Fruit fly (Drosophila melanogaster): ENCODE results near the gene PIG-H.

PIG-H gene

DNA sequence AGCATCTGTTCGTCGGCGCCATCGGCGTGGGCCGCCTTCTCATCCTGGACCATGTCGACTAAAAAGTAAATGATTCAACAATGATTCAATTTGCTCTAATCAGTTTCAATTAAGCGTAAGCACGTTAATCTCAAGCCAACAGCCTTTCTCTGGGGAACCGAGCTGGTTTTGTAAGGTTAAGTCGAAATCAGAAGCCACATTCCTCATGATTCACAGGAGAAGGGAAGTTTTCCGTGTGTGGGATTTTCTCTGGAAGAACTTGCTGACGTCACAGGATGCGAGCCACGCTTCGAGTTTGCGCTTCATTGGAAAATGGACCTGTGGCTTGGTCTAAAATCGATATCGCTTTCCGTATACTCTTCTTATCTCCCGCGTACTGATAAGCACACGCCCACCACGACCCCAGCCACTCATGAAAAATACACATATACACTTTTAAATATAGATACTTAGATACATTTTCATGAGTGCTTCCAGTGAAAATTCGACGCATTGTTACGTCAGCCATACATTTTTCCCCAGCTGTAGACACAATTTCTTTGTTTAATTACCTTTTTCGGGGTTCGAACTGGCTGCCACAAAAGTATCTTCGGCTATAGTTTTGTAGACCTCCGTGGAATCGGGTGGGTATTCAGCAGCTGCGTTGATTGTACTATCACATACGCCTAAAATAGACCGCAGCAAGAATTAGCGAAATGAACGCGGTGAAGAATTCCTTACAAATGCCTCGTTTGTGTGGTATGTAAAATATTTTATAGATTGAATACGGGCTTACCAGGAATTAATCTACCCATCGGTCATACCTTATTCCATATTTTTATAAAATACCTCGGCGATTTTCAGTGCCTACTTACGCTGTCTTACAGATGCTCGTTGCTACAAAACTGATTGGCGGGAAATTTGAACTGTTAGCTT, 22.4 kb upstream of the PIG-H start (continued):
- TF ChIP-seq gcm2 (GFP tag; optimal IDR thresholded peaks at IDR 0.05), result peak; percentile 1
- TF ChIP-seq fd96Cb (tag; optimal IDR thresholded peaks at IDR 0.05), result no peak
- peak; percentile 41 for TF ChIP-seq mirr (GFP tag; optimal IDR thresholded peaks at IDR 0.05)
- peak; percentile 80 for TF ChIP-seq trem (tag; optimal IDR thresholded peaks at IDR 0.05)
- TF ChIP-seq CG31365 (tag; optimal IDR thresholded peaks at IDR 0.05), result no peak
- TF ChIP-seq abd-A (tag; optimal IDR thresholded peaks at IDR 0.05), result peak; percentile 89
- peak; percentile 29 for TF ChIP-seq Abd-B (GFP tag; optimal IDR thresholded peaks at IDR 0.05)
- peak; percentile 5 for TF ChIP-seq CG10979 (tag; optimal IDR thresholded peaks at IDR 0.05)
- peak; percentile 58; the same call in 1 of the 2 replicates for TF ChIP-seq CG32767 (GFP tag; IDR thresholded peaks at IDR 0.05)
- no peak for TF ChIP-seq stc (GFP tag; IDR thresholded peaks at IDR 0.05)
- no peak for TF ChIP-seq H2.0 (GFP tag; IDR thresholded peaks at IDR 0.05)
- no peak for TF ChIP-seq lbe (GFP tag; optimal IDR thresholded peaks at IDR 0.05)
- TF ChIP-seq CG2120 (GFP tag; optimal IDR thresholded peaks at IDR 0.05), result peak; percentile 16
- TF ChIP-seq tx (GFP tag; optimal IDR thresholded peaks at IDR 0.05), result peak; percentile 42
- TF ChIP-seq Dp (GFP tag; optimal IDR thresholded peaks at IDR 0.05), result peak; percentile 100
- peak; percentile 52 for TF ChIP-seq Dek (tag; optimal IDR thresholded peaks at IDR 0.05)
- TF ChIP-seq Xbp1 (GFP tag; optimal IDR thresholded peaks at IDR 0.05), result no peak
- TF ChIP-seq CG2202 (tag; optimal IDR thresholded peaks at IDR 0.05), result peak; percentile 28
- TF ChIP-seq CG8944 (GFP tag; optimal IDR thresholded peaks at IDR 0.05), result no peak
- TF ChIP-seq NC2β (GFP tag; optimal IDR thresholded peaks at IDR 0.05), result peak; percentile 34
- no peak for TF ChIP-seq CG31224 (GFP tag; IDR thresholded peaks at IDR 0.05)
- peak; percentile 16 for TF ChIP-seq jumu (GFP tag; optimal IDR thresholded peaks at IDR 0.05)
- TF ChIP-seq Deaf1 (tag; optimal IDR thresholded peaks at IDR 0.05), result peak; percentile 50
- TF ChIP-seq sug (tag; optimal IDR thresholded peaks at IDR 0.05), result peak; percentile 62
- peak; percentile 71 for TF ChIP-seq CG3995 (GFP tag; optimal IDR thresholded peaks at IDR 0.05)
- peak; percentile 46; the same call in 1 of the 3 replicates for TF ChIP-seq knrl (GFP tag; IDR thresholded peaks at IDR 0.05; ENCODE audit: partially characterized antibody)
- peak; percentile 28; the same call in 1 of the 2 replicates for TF ChIP-seq Bgb (GFP tag; IDR thresholded peaks at IDR 0.05; ENCODE audit: partially characterized antibody)
- peak; percentile 39 for TF ChIP-seq CG17186 (GFP tag; optimal IDR thresholded peaks at IDR 0.05)
- peak; percentile 55 for TF ChIP-seq BEAF-32 (GFP tag; optimal IDR thresholded peaks at IDR 0.05)
- peak; percentile 36; the same call in 1 of the 3 replicates for TF ChIP-seq CG17361 (GFP tag; IDR thresholded peaks at IDR 0.05)
- peak; percentile 87 for TF ChIP-seq HmgZ (tag; optimal IDR thresholded peaks at IDR 0.05)
- TF ChIP-seq sd (tag; optimal IDR thresholded peaks at IDR 0.05), result peak; percentile 99
- peak; percentile 91 for TF ChIP-seq bigmax (GFP tag; optimal IDR thresholded peaks at IDR 0.05)
- TF ChIP-seq CG1603 (tag; optimal IDR thresholded peaks at IDR 0.05), result peak; percentile 90
- no peak for TF ChIP-seq dimm (GFP tag; IDR thresholded peaks at IDR 0.05)
- TF ChIP-seq CG2875 (GFP tag; optimal IDR thresholded peaks at IDR 0.05), result peak; percentile 36
- TF ChIP-seq MBD-R2 (GFP tag; IDR thresholded peaks at IDR 0.05), result peak; percentile 35; the same call in 1 of the 2 replicates
- TF ChIP-seq stwl (tag; optimal IDR thresholded peaks at IDR 0.05), result peak; percentile 71
- peak; percentile 21; the same call in 1 of the 3 replicates for TF ChIP-seq row (GFP tag; IDR thresholded peaks at IDR 0.05)
- peak; percentile 74 for TF ChIP-seq gro (GFP tag; optimal IDR thresholded peaks at IDR 0.05)
- peak; percentile 2 for TF ChIP-seq Side (GFP tag; optimal IDR thresholded peaks at IDR 0.05)
- peak; percentile 64 for TF ChIP-seq Fer1 (GFP tag; optimal IDR thresholded peaks at IDR 0.05)
- peak in 1 of 2 experiments; percentile 17 for TF ChIP-seq chif (GFP tag; optimal IDR thresholded peaks at IDR 0.05)
- peak; percentile 33 for TF ChIP-seq dm (GFP tag; optimal IDR thresholded peaks at IDR 0.05)
- TF ChIP-seq CG14710 (tag; optimal IDR thresholded peaks at IDR 0.05), result peak; percentile 52
- TF ChIP-seq phol (tag; optimal IDR thresholded peaks at IDR 0.05), result peak; percentile 52
- TF ChIP-seq CG1602 (GFP tag; optimal IDR thresholded peaks at IDR 0.05), result no peak
- peak; percentile 54 for TF ChIP-seq CG8924 (tag; optimal IDR thresholded peaks at IDR 0.05)

Measured in whole organism, embryonic.